Fruit fly (Drosophila melanogaster) whole organism, pupa: Measurements from ENCODE around the gene mil.
A peak's percentile ranks its signal among the peaks of the same experiment; 100 is the strongest.

Experiments
- CG10348 ChIP-seq: fragments of 200-800 bp; sonication (Bioruptor generic); IDR thresholded peaks from 2 replicates; pipeline ENCODE4 v1.3.6; 2022; ENCODE audit warnings: missing biosample characterization, missing genetic modification characterization
- CG12605 ChIP-seq: fragments of 200-800 bp; sonication (Bioruptor generic); IDR thresholded peaks from 2 replicates; pipeline ENCODE4 v1.3.6; 2022; ENCODE audit warnings: missing biosample characterization, missing genetic modification characterization
- CG13204 ChIP-seq: fragments of 200-800 bp; sonication (Bioruptor generic); optimal IDR thresholded peaks from 2 replicates; lab custom pipeline; 2018; ENCODE audit warnings: missing biosample characterization, mild to moderate bottlenecking, missing genetic modification characterization, moderate library complexity
- CG14655 ChIP-seq: fragments of 200-800 bp; sonication (Bioruptor generic); optimal IDR thresholded peaks from 3 replicates; lab custom pipeline; 2017; ENCODE audit warnings: mild to moderate bottlenecking, missing biosample characterization, missing genetic modification reagents, missing genetic modification characterization
- CG15710 ChIP-seq: fragments of 200-800 bp; sonication (Bioruptor generic); optimal IDR thresholded peaks from 2 replicates; lab custom pipeline; 2018; ENCODE audit warnings: missing biosample characterization, mild to moderate bottlenecking, missing genetic modification characterization, moderate library complexity
- CG17806 ChIP-seq: fragments of 200-800 bp; sonication (Bioruptor generic); optimal IDR thresholded peaks from 2 replicates; lab custom pipeline; 2018; ENCODE audit warnings: missing biosample characterization, mild to moderate bottlenecking, missing genetic modification characterization, moderate library complexity
- CG32121 ChIP-seq: fragments of 200-800 bp; sonication (Bioruptor generic); IDR thresholded peaks from 2 replicates; pipeline ENCODE4 v1.3.6; 2022; ENCODE audit warnings: missing biosample characterization, missing genetic modification characterization
- CG34367 ChIP-seq: fragments of 200-800 bp; sonication (Bioruptor generic); optimal IDR thresholded peaks from 2 replicates; lab custom pipeline; 2018; ENCODE audit warnings: missing biosample characterization, mild to moderate bottlenecking, missing genetic modification characterization
- CG4496 ChIP-seq: fragments of 200-800 bp; sonication (Bioruptor generic); IDR thresholded peaks from 3 replicates; pipeline ENCODE4 v1.3.6; 2022; ENCODE audit warnings: missing biosample characterization, missing genetic modification characterization
- CG8159 ChIP-seq: fragments of 200-800 bp; sonication (Bioruptor generic); optimal IDR thresholded peaks from 3 replicates; lab custom pipeline; 2018; ENCODE audit warnings: missing biosample characterization, mild to moderate bottlenecking, missing genetic modification characterization, moderate library complexity
- CG8301 ChIP-seq: fragments of 200-800 bp; sonication (Bioruptor generic); optimal IDR thresholded peaks from 2 replicates; lab custom pipeline; 2018; ENCODE audit warnings: missing biosample characterization, mild to moderate bottlenecking, missing genetic modification characterization
- CG9948 ChIP-seq: fragments of 200-800 bp; sonication (Bioruptor generic); optimal IDR thresholded peaks from 2 replicates; lab custom pipeline; 2018; ENCODE audit warnings: missing biosample characterization, mild to moderate bottlenecking, missing genetic modification characterization, moderate library complexity
- D1 ChIP-seq: fragments of 200-800 bp; sonication (Bioruptor generic); optimal IDR thresholded peaks from 2 replicates; lab custom pipeline; 2018; ENCODE audit warnings: missing biosample characterization, mild to moderate bottlenecking, missing genetic modification characterization, moderate library complexity
- EcR ChIP-seq: fragments of 200-800 bp; sonication (Bioruptor generic); optimal IDR thresholded peaks from 3 replicates; lab custom pipeline; 2019; ENCODE audit warnings: missing biosample characterization, missing genetic modification characterization, mild to moderate bottlenecking, moderate library complexity, missing genetic modification reagents
- Ets98B ChIP-seq: fragments of 200-800 bp; sonication (Bioruptor generic); IDR thresholded peaks from 2 replicates; pipeline ENCODE4 v1.3.6; 2022; ENCODE audit warnings: missing biosample characterization, missing genetic modification characterization
- Pif1A ChIP-seq: fragments of 200-800 bp; sonication (Bioruptor generic); optimal IDR thresholded peaks from 3 replicates; lab custom pipeline; 2016; ENCODE audit warnings: missing biosample characterization, missing genetic modification characterization
- Pif1B ChIP-seq: fragments of 200-800 bp; sonication (Bioruptor generic); optimal IDR thresholded peaks from 3 replicates; lab custom pipeline; 2016; ENCODE audit warnings: missing biosample characterization, missing genetic modification characterization
- Snoo ChIP-seq: fragments of 200-800 bp; sonication (Bioruptor generic); optimal IDR thresholded peaks from 3 replicates; lab custom pipeline; 2017; ENCODE audit warnings: missing biosample characterization, mild to moderate bottlenecking, missing genetic modification characterization, inconsistent platforms
- fd96Ca ChIP-seq: fragments of 200-800 bp; sonication (Bioruptor generic); IDR thresholded peaks from 3 replicates; pipeline ENCODE4 v1.3.6; 2022; ENCODE audit warnings: missing biosample characterization, missing genetic modification characterization
- gl ChIP-seq: fragments of 200-800 bp; sonication (Bioruptor generic); optimal IDR thresholded peaks from 2 replicates; lab custom pipeline; 2018; ENCODE audit warnings: missing biosample characterization, mild to moderate bottlenecking, missing genetic modification characterization
- rn ChIP-seq: fragments of 200-800 bp; sonication (Bioruptor generic); IDR thresholded peaks from 2 replicates; pipeline ENCODE4 v1.3.6; 2022; ENCODE audit warnings: missing biosample characterization, missing genetic modification characterization

The mil gene

DNA sequence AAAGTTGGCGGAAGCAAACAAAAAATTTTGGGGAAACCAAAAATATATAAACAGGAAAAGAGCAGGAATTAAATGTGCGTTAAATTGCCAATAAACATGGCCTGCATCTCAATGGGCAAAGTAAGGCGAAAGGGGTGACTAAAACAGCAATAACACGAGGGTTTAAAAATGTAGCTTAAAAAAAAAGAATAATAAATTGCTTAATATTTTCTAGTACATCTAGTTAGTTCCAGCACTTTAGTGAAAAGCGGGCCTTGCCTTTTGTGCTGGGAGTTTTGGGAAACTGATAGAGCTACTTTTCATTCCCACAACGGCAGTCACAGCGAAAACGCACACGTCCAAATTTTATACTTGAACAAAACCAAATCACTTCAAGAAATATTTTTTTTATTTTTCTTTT, at the start of gene mil:
Gene mil (plus strand): TSS at position 301 of the 400 bp plus-strand sequence.
- no peak for TF ChIP-seq CG10348

DNA sequence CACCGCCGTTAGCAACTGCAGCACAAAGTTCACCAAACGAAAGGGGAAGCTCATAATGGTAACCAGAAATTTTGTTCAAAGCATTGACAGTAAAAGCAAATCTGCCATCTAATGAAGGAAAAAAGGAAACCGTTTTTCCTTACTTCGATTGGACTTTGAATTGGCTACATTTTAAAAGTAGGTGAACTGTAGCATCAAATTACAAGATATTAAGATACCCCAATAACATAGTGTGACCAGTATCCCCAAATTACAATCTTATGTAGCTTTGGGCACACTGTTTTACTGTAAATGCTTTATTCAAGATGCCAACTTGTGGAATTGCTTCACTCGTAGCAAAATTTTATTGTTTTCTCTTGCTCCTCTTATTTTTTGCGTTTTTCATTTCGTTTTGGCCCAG, 40.0 kb upstream of the mil start, which contains the start of gene CG12426:
Gene CG12426 (minus strand): TSS at position 101 of the 400 bp plus-strand sequence.
- no peak for TF ChIP-seq CG14655 (GFP tag; lab: Kevin White, UChicago)
- TF ChIP-seq CG34367 (tag; lab: Kevin White, UChicago) = no peak
- no peak for TF ChIP-seq CG9948 (tag; lab: Kevin White, UChicago)
- no peak for TF ChIP-seq CG12605
- no peak for TF ChIP-seq EcR (GFP tag; lab: Kevin White, UChicago)
- no peak for TF ChIP-seq CG13204 (GFP tag; lab: Kevin White, UChicago)
- TF ChIP-seq Pif1A (GFP tag; lab: Kevin White, UChicago) = no peak
- no peak for TF ChIP-seq D1
- no peak for TF ChIP-seq CG15710 (tag; lab: Kevin White, UChicago)
- no peak for TF ChIP-seq rn (GFP tag; lab: Robert Waterston, UW)
- TF ChIP-seq CG32121 = no peak
- no peak for TF ChIP-seq CG8159 (tag; lab: Kevin White, UChicago)
- TF ChIP-seq CG4496 (GFP tag; lab: Robert Waterston, UW) = no peak
- no peak for TF ChIP-seq CG17806 (tag; lab: Kevin White, UChicago)
- TF ChIP-seq Ets98B (GFP tag; lab: Robert Waterston, UW) = no peak

DNA sequence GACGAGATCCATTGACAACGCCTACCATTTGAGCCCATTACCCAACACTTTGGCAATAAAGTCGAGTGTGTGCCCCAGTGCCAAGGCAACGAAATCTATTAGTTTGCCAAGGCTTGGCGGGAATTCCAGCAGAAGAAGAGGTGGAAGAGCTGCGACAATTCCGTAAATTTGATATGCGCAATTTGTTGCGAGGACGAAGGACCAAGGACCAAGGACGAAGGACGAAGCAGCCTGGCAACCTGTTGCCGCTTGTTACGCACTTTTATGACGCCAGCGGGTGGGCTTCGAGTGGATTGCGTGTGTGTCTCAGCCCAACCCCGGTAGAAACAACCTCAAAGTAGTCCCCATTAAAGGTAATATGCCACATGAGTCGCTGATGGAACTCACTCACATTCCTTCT, 24.1 kb upstream of the mil start:
- no peak for TF ChIP-seq fd96Ca (GFP tag; lab: Robert Waterston, UW)
- TF ChIP-seq CG17806 (tag; lab: Kevin White, UChicago) = no peak
- TF ChIP-seq Ets98B (GFP tag; lab: Robert Waterston, UW) = no peak
- no peak for TF ChIP-seq gl (tag; lab: Kevin White, UChicago)
- TF ChIP-seq CG34367 (tag; lab: Kevin White, UChicago) = no peak
- no peak for TF ChIP-seq CG4496 (GFP tag; lab: Robert Waterston, UW)
- TF ChIP-seq Snoo (tag; lab: Kevin White, UChicago) = no peak
- TF ChIP-seq EcR (GFP tag; lab: Kevin White, UChicago) = no peak
- no peak for TF ChIP-seq CG32121
- TF ChIP-seq Pif1A (GFP tag; lab: Kevin White, UChicago) = no peak
- no peak for TF ChIP-seq CG8159 (tag; lab: Kevin White, UChicago)
- no peak for TF ChIP-seq CG15710 (tag; lab: Kevin White, UChicago)
- TF ChIP-seq CG10348 = no peak
- no peak for TF ChIP-seq CG14655 (GFP tag; lab: Kevin White, UChicago)
- no peak for TF ChIP-seq rn (GFP tag; lab: Robert Waterston, UW)
- TF ChIP-seq CG9948 (tag; lab: Kevin White, UChicago) = no peak
- no peak for TF ChIP-seq CG8301 (tag; lab: Kevin White, UChicago)
- TF ChIP-seq CG13204 (GFP tag; lab: Kevin White, UChicago) = no peak
- TF ChIP-seq CG12605 = no peak
- TF ChIP-seq Pif1B = no peak

DNA sequence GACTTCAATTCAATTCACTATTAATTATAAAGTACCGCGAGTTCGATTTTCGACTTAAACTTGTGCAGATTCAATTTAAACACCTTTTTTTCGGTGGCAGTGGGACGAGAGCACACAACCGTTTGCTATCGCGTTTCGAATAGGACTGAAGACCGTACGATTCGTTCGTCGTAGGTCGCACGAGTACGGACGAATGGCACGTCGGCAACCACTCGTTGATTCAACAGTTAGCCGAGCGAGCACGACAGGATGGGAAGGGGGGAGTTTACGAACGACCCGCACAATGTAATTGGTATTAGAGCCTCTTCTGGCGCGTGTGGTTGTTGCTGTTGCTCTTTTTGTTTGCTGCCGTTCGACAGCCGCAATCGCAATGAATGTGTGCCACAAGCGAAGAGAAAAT, 6.6 kb upstream of the mil start, which contains the start of gene CG34353:
Gene CG34353 (minus strand): TSS at position 149 of the 400 bp plus-strand sequence.
- TF ChIP-seq CG32121 (no peak), CG34367 (tag; lab: Kevin White, UChicago) (no peak), gl (tag; lab: Kevin White, UChicago) (no peak), EcR (GFP tag; lab: Kevin White, UChicago) (no peak), fd96Ca (GFP tag; lab: Robert Waterston, UW) (no peak), rn (GFP tag; lab: Robert Waterston, UW) (no peak), Snoo (tag; lab: Kevin White, UChicago) (no peak), CG10348 (no peak), CG9948 (tag; lab: Kevin White, UChicago) (no peak), Pif1A (GFP tag; lab: Kevin White, UChicago) (peak; percentile 43), Pif1B (no peak), CG12605 (0 out of 2 replicates have a peak, but pooled peaks have one; percentile 11), CG14655 (GFP tag; lab: Kevin White, UChicago) (no peak), CG8301 (tag; lab: Kevin White, UChicago) (no peak), CG13204 (GFP tag; lab: Kevin White, UChicago) (peak; percentile 12), D1 (no peak), CG4496 (GFP tag; lab: Robert Waterston, UW) (no peak), Ets98B (GFP tag; lab: Robert Waterston, UW) (no peak)

dm6 chr3R:27916355-27917019, 4.2 kb downstream of the mil start, which contains the start of the genes CG5003 and mRpS22:
CG5003 (minus strand) TSS chr3R:27916516.
mRpS22 (plus strand) TSS chr3R:27916908.
- peak; percentile 43 for TF ChIP-seq Pif1B
- TF ChIP-seq gl (tag; lab: Kevin White, UChicago) = no peak
- no peak for TF ChIP-seq EcR (GFP tag; lab: Kevin White, UChicago)
- TF ChIP-seq CG17806 (tag; lab: Kevin White, UChicago) = peak; percentile 12
- no peak for TF ChIP-seq CG10348
- no peak for TF ChIP-seq rn (GFP tag; lab: Robert Waterston, UW)
- TF ChIP-seq D1 = no peak
- TF ChIP-seq CG4496 (GFP tag; lab: Robert Waterston, UW) = 0 out of 3 replicates have a peak, but pooled peaks have one; percentile 34
- no peak for TF ChIP-seq Pif1A (GFP tag; lab: Kevin White, UChicago)
- peak; percentile 44 for TF ChIP-seq Snoo (tag; lab: Kevin White, UChicago)
- TF ChIP-seq Ets98B (GFP tag; lab: Robert Waterston, UW) = no peak
- TF ChIP-seq CG32121 = no peak
- peak; percentile 55 for TF ChIP-seq CG15710 (tag; lab: Kevin White, UChicago)
- no peak for TF ChIP-seq CG12605
- TF ChIP-seq CG8301 (tag; lab: Kevin White, UChicago) = no peak
- peak; percentile 53 for TF ChIP-seq CG8159 (tag; lab: Kevin White, UChicago)
- no peak for TF ChIP-seq CG13204 (GFP tag; lab: Kevin White, UChicago)
- peak; percentile 4 for TF ChIP-seq CG9948 (tag; lab: Kevin White, UChicago)
- TF ChIP-seq CG34367 (tag; lab: Kevin White, UChicago) = no peak
- no peak for TF ChIP-seq CG14655 (GFP tag; lab: Kevin White, UChicago)
- TF ChIP-seq fd96Ca (GFP tag; lab: Robert Waterston, UW) = no peak
